Worm (Caenorhabditis elegans) whole organism, late embryonic: Measurements from ENCODE around the gene B0432.7.

ENCODE experiments used
- C08G9.2 ChIP-seq: sonication (generic microtip); optimal IDR thresholded peaks from 2 replicates; lab custom pipeline; 2016; ENCODE audit warnings: mild to moderate bottlenecking, missing genetic modification characterization, moderate library complexity, missing compliant biosample characterization
- F13H6.1 ChIP-seq: sonication (generic microtip); optimal IDR thresholded peaks from 2 replicates; lab custom pipeline; 2016; ENCODE audit warnings: missing genetic modification characterization, missing compliant biosample characterization
- K02D7.2 ChIP-seq: sonication (generic microtip); optimal IDR thresholded peaks from 2 replicates; lab custom pipeline; 2017; ENCODE audit warnings: mild to moderate bottlenecking, missing genetic modification characterization, missing compliant biosample characterization
- K09A11.1 ChIP-seq: sonication (generic microtip); optimal IDR thresholded peaks from 2 replicates; lab custom pipeline; 2017; ENCODE audit warnings: antibody characterized with exemption, mild to moderate bottlenecking, missing genetic modification characterization, missing compliant biosample characterization; ENCODE audit not compliant: insufficient read depth
- ama-1 ChIP-seq: fragments of 150-350 bp; optimal IDR thresholded peaks from 2 replicates; lab custom pipeline; 2014
- ceh-18 ChIP-seq: sonication (generic microtip); optimal IDR thresholded peaks from 2 replicates; lab custom pipeline; 2016; ENCODE audit warnings: missing genetic modification characterization, missing compliant biosample characterization
- ceh-19 ChIP-seq: fragments of 200-800 bp; sonication (Bioruptor generic); optimal IDR thresholded peaks from 2 replicates; lab custom pipeline; 2018; ENCODE audit warnings: mild to moderate bottlenecking, missing genetic modification characterization, missing compliant biosample characterization
- ceh-24 ChIP-seq: sonication (generic microtip); optimal IDR thresholded peaks from 2 replicates; lab custom pipeline; 2016; ENCODE audit warnings: mild to moderate bottlenecking, missing genetic modification characterization, missing compliant biosample characterization
- ceh-45 ChIP-seq: fragments of 200-800 bp; sonication (Bioruptor generic); IDR thresholded peaks from 2 replicates; pipeline ENCODE4 v1.3.6; 2022; ENCODE audit warnings: missing genetic modification reagents, missing genetic modification characterization, missing compliant biosample characterization
- ceh-6 ChIP-seq: fragments of 200-800 bp; sonication (Bioruptor generic); optimal IDR thresholded peaks from 2 replicates; lab custom pipeline; 2018; ENCODE audit warnings: mild to moderate bottlenecking, missing genetic modification characterization, missing compliant biosample characterization
- dve-1 ChIP-seq: sonication (generic microtip); optimal IDR thresholded peaks from 2 replicates; lab custom pipeline; 2017; ENCODE audit warnings: antibody characterized with exemption, mild to moderate bottlenecking, missing genetic modification characterization, missing compliant biosample characterization
- elt-2 ChIP-seq: sonication (generic microtip); optimal IDR thresholded peaks from 2 replicates; lab custom pipeline; 2016; ENCODE audit warnings: missing genetic modification reagents, missing genetic modification characterization, missing compliant biosample characterization
- ets-4 ChIP-seq: sonication (generic microtip); optimal IDR thresholded peaks from 2 replicates; lab custom pipeline; 2016; ENCODE audit warnings: missing genetic modification characterization, missing compliant biosample characterization
- fax-1 ChIP-seq: sonication (generic microtip); optimal IDR thresholded peaks from 2 replicates; lab custom pipeline; 2016; ENCODE audit warnings: missing genotype, missing genetic modification characterization, missing compliant biosample characterization
- fkh-10 ChIP-seq: fragments of 150-350 bp; optimal IDR thresholded peaks from 2 replicates; lab custom pipeline; 2014; ENCODE audit warnings: missing biosample characterization, missing genetic modification reagents, missing genetic modification characterization
- gmeb-2 ChIP-seq: sonication (generic microtip); optimal IDR thresholded peaks from 2 replicates; lab custom pipeline; 2016; ENCODE audit warnings: missing genetic modification characterization, inconsistent platforms, missing compliant biosample characterization
- hlh-13 ChIP-seq: fragments of 200-800 bp; sonication (Bioruptor generic); optimal IDR thresholded peaks from 2 replicates; lab custom pipeline; 2018; ENCODE audit warnings: mild to moderate bottlenecking, missing genetic modification characterization, missing compliant biosample characterization
- hlh-6 ChIP-seq: sonication (generic microtip); optimal IDR thresholded peaks from 2 replicates; lab custom pipeline; 2016; ENCODE audit warnings: missing genotype, missing genetic modification characterization, missing compliant biosample characterization
- lim-6 ChIP-seq: sonication (generic microtip); optimal IDR thresholded peaks from 2 replicates; lab custom pipeline; 2016; ENCODE audit warnings: missing genetic modification characterization, missing compliant biosample characterization
- lin-11 ChIP-seq: fragments of 200-800 bp; sonication (Bioruptor generic); optimal IDR thresholded peaks from 2 replicates; lab custom pipeline; 2018; ENCODE audit warnings: mild to moderate bottlenecking, missing genetic modification characterization, missing compliant biosample characterization
- nfya-1 ChIP-seq: sonication (generic microtip); optimal IDR thresholded peaks from 2 replicates; lab custom pipeline; 2017; ENCODE audit warnings: missing genetic modification characterization, mild to moderate bottlenecking, missing compliant biosample characterization, antibody characterized with exemption, moderate library complexity
- npax-4 ChIP-seq: sonication (generic microtip); optimal IDR thresholded peaks from 2 replicates; lab custom pipeline; 2016; ENCODE audit warnings: missing genetic modification characterization, missing compliant biosample characterization
- pag-3 ChIP-seq: sonication (generic microtip); optimal IDR thresholded peaks from 2 replicates; lab custom pipeline; 2016; ENCODE audit warnings: missing compliant biosample characterization, missing genetic modification characterization, borderline replicate concordance
- pat-9 ChIP-seq: fragments of 200-800 bp; sonication (Bioruptor generic); optimal IDR thresholded peaks from 2 replicates; lab custom pipeline; 2018; ENCODE audit warnings: mild to moderate bottlenecking, missing genetic modification characterization, moderate library complexity, missing compliant biosample characterization
- pax-1 ChIP-seq: fragments of 150-350 bp; optimal IDR thresholded peaks from 2 replicates; lab custom pipeline; 2014; ENCODE audit warnings: missing biosample characterization, missing genetic modification characterization
- pha-2 ChIP-seq: sonication (generic microtip); optimal IDR thresholded peaks from 2 replicates; lab custom pipeline; 2017; ENCODE audit warnings: mild to moderate bottlenecking, missing genetic modification characterization, missing compliant biosample characterization
- pqm-1 ChIP-seq: sonication (generic microtip); optimal IDR thresholded peaks from 2 replicates; lab custom pipeline; 2016; ENCODE audit warnings: missing genetic modification characterization, missing compliant biosample characterization
- sox-2 ChIP-seq: fragments of 200-800 bp; sonication (Bioruptor generic); IDR thresholded peaks from 2 replicates; pipeline ENCODE4 v1.3.6; 2022; ENCODE audit warnings: missing genetic modification reagents, missing genetic modification characterization, missing compliant biosample characterization
- syd-9 ChIP-seq: sonication (generic microtip); optimal IDR thresholded peaks from 2 replicates; lab custom pipeline; 2016; ENCODE audit warnings: mild to moderate bottlenecking, missing genetic modification characterization, moderate library complexity, missing compliant biosample characterization
- tbx-2 ChIP-seq: sonication (generic microtip); optimal IDR thresholded peaks from 2 replicates; lab custom pipeline; 2016; ENCODE audit warnings: missing genetic modification characterization, missing compliant biosample characterization
- tbx-7 ChIP-seq: sonication (generic microtip); optimal IDR thresholded peaks from 2 replicates; lab custom pipeline; 2016; ENCODE audit warnings: missing genotype, missing genetic modification characterization, missing compliant biosample characterization
- ttx-3 ChIP-seq: sonication (generic microtip); optimal IDR thresholded peaks from 2 replicates; lab custom pipeline; 2016; ENCODE audit warnings: missing genetic modification reagents, missing genetic modification characterization, missing compliant biosample characterization
- unc-42 ChIP-seq: sonication (generic microtip); optimal IDR thresholded peaks from 2 replicates; lab custom pipeline; 2016; ENCODE audit warnings: missing genotype, missing genetic modification characterization, missing compliant biosample characterization
- unc-55 ChIP-seq: sonication (generic microtip); optimal IDR thresholded peaks from 2 replicates; lab custom pipeline; 2017; ENCODE audit warnings: missing biosample characterization, missing genetic modification reagents, missing genetic modification characterization
- zip-5 ChIP-seq: sonication (generic microtip); optimal IDR thresholded peaks from 2 replicates; lab custom pipeline; 2016; ENCODE audit warnings: missing genetic modification characterization, missing compliant biosample characterization

The B0432.7 gene

DNA sequence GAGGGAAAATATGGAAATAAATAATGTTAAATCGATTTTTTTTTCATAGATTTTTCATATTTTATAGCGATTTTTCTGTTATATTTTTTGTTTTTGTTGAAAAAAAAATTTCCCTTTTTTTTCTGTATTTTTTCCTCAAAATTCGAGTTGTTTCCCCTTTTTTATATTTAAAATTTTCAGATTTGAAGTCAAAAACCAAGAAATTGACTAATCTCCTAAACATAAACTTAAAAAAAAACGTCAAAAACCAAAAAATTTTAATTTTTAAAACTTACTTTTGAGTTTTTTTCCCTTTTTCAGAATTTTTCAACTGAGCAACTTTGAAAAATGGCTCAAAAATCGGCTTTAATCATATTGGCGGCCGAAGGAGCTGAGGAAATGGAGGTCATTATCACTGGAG, 16.5 kb upstream of the B0432.7 start, which contains the start of gene djr-1.1:
djr-1.1 (plus strand) TSS at position 301 of the 400 bp plus-strand sequence.
- TF ChIP-seq hlh-13 (GFP tag; lab: Kevin White, UChicago) (no peak), fkh-10 (GFP tag; lab: Kevin White, UChicago) (no peak), lin-11 (tag; lab: Kevin White, UChicago) (no peak), fax-1 (no peak), elt-2 (no peak), ets-4 (tag; lab: Kevin White, UChicago) (no peak), tbx-7 (tag; lab: Kevin White, UChicago) (no peak), lim-6 (tag; lab: Kevin White, UChicago) (no peak), unc-55 (GFP tag; lab: Kevin White, UChicago) (no peak), pag-3 (tag; lab: Kevin White, UChicago) (no peak), K02D7.2 (tag; lab: Kevin White, UChicago) (no peak), tbx-2 (no peak), npax-4 (no peak), C08G9.2 (no peak), syd-9 (tag; lab: Kevin White, UChicago) (no peak), sox-2 (GFP tag; lab: Robert Waterston, UW) (no peak), pha-2 (tag; lab: Kevin White, UChicago) (no peak), hlh-6 (tag; lab: Kevin White, UChicago) (no peak)

DNA sequence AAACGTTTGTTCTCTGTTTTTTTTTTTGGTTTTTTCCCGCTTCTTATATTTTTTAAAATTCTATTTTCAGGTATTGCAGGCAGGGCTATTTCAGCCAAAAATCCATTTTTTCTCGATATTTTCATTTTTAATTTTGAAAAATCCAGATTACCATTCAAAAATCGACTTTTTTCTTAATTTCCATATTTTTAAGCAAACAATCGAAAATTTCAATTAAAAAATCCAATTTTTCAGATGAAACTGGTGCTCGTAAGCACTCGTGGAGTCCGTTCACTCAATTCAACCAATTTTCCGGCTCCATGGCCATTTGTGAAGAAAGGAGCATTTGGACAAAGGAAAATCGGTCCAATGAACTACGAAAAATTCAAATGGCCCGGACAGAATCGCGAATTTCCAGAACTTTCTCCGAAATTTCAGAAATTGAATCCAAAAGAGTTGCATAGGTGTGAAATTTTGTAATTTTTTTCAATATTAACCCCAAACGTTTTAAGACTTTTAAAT, 15.0 kb upstream of the B0432.7 start, which contains the start of gene mrpl-41:
mrpl-41 (plus strand) TSS at position 235 of the 501 bp plus-strand sequence.
- TF ChIP-seq pat-9 (tag; lab: Kevin White, UChicago): no peak
- no peak for TF ChIP-seq dve-1 (tag; lab: Kevin White, UChicago)
- TF ChIP-seq ceh-19 (GFP tag; lab: Kevin White, UChicago): no peak
- no peak for TF ChIP-seq F13H6.1
- TF ChIP-seq, all 69 proteins: peak for 0

DNA sequence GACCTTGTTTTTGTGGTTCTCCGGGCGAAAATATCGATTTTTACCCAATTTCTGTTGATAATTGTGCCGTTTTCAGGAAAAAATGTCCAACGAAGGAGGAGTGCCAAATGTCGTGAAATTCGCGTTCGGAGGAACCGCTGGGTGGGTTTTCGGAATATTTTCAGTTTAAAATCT, 12.7 kb upstream of the B0432.7 start, which contains the start of gene misc-1:
misc-1 (plus strand) TSS at position 75 of the 174 bp plus-strand sequence.
- TF ChIP-seq ceh-45 (GFP tag; lab: Robert Waterston, UW) (no peak), pag-3 (tag; lab: Kevin White, UChicago) (no peak), unc-42 (tag; lab: Kevin White, UChicago) (no peak), fkh-10 (GFP tag; lab: Kevin White, UChicago) (no peak), pqm-1 (no peak), K02D7.2 (tag; lab: Kevin White, UChicago) (no peak), K09A11.1 (no peak), ama-1 (lab: Kevin White, UChicago) (no peak), tbx-7 (tag; lab: Kevin White, UChicago) (no peak), ttx-3 (tag; lab: Kevin White, UChicago) (no peak)

DNA sequence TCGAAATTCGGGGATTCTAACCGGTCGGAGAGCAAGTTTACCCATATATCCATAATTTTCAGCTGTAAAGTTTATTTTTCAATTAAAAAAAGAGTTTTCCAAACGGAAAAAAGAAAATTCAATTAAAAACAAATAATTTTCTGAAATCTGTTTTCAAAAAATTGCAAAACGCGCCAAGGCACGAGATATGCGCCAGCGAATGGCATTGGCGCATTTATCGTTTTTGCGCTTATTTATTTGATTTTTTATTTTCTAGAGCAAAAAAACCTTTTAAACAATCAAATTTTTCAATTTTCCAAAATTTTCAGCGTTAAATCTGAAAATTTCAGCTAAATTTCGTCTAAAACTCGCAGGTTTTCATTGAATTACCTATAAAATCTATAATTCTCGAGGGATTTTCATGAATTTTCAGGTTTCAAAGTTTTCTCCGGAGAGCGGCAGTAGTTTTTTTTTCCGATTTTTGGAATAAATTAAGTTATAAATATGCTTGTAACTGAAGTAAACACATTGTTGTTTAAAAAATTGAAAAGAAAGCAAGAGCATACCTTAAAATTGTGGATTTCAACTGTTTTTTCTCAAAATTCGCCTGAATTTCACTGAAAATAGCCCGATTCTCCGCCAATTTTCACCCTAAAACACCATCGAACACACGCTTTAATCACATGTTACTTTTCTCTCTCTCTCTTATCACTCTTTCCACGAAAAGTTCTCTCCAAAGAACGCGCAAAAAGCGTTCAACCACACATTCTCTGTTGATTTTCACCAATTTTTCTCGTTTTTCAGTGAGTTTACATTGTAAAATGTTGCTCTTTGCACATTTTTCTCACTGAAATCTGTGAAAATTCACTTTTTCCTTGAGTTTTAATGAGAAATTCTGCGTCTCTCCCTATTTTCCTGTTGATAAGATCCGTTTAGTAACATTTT, 12.1 kb upstream of the B0432.7 start, which contains the start of gene B0432.10:
B0432.10 (minus strand) TSS at position 649 of the 924 bp plus-strand sequence.
- TF ChIP-seq dve-1 (tag; lab: Kevin White, UChicago): peak; percentile 18
- TF ChIP-seq pax-1 (tag; lab: Kevin White, UChicago): no peak
- peak; percentile 19 for TF ChIP-seq ceh-18
- peak; percentile 69 for TF ChIP-seq nfya-1 (tag; lab: Kevin White, UChicago)
- peak; percentile 4 for TF ChIP-seq unc-55 (GFP tag; lab: Kevin White, UChicago)
- TF ChIP-seq ceh-6 (GFP tag; lab: Kevin White, UChicago): no peak
- TF ChIP-seq lin-11 (tag; lab: Kevin White, UChicago): no peak
- TF ChIP-seq unc-42 (tag; lab: Kevin White, UChicago): peak; percentile 45
- TF ChIP-seq pag-3 (tag; lab: Kevin White, UChicago): no peak
- TF ChIP-seq gmeb-2: no peak
- no peak for TF ChIP-seq ceh-24 (tag; lab: Kevin White, UChicago)
- no peak for TF ChIP-seq zip-5 (tag; lab: Kevin White, UChicago)
- TF ChIP-seq hlh-6 (tag; lab: Kevin White, UChicago): no peak
- no peak for TF ChIP-seq tbx-2
- TF ChIP-seq, all 69 proteins: peak for 5
